Fruit fly (Drosophila melanogaster): ENCODE results near the gene cact.

The cact gene

dm6 chr2L:16321209-16321608 lies 4.8 kb downstream of the cact start:
- TF ChIP-seq shn (GFP tag; optimal IDR thresholded peaks at IDR 0.05) (no peak), Doc2 (GFP tag; IDR thresholded peaks at IDR 0.05) (no peak), CG8388 (GFP tag; optimal IDR thresholded peaks at IDR 0.05) (no peak), Mad (GFP tag; optimal IDR thresholded peaks at IDR 0.05) (no peak), CG15696 (tag; optimal IDR thresholded peaks at IDR 0.05) (no peak), CG7987 (GFP tag; optimal IDR thresholded peaks at IDR 0.05) (no peak), dmrt11E (tag; optimal IDR thresholded peaks at IDR 0.05) (no peak), dpn (GFP tag; optimal IDR thresholded peaks at IDR 0.05) (no peak), CG3838 (GFP tag; optimal IDR thresholded peaks at IDR 0.05) (peak; percentile 5), pros (GFP tag; optimal IDR thresholded peaks at IDR 0.05) (peak; percentile 28), abd-A (tag; optimal IDR thresholded peaks at IDR 0.05) (peak; percentile 58), sug (tag; optimal IDR thresholded peaks at IDR 0.05) (no peak), ab (GFP tag; optimal IDR thresholded peaks at IDR 0.05) (no peak), Usf (GFP tag; optimal IDR thresholded peaks at IDR 0.05) (no peak), CG31224 (GFP tag; IDR thresholded peaks at IDR 0.05) (no peak), h (optimal IDR thresholded peaks at IDR 0.05) (no peak), nau (GFP tag; optimal IDR thresholded peaks at IDR 0.05) (peak; percentile 6), Opbp (GFP tag; IDR thresholded peaks at IDR 0.05; ENCODE audit: partially characterized antibody) (0 out of 3 replicates have a peak, but pooled peaks have one; percentile 7), Rfx (GFP tag; IDR thresholded peaks at IDR 0.05) (0 out of 2 replicates have a peak, but pooled peaks have one; percentile 15), CG4424 (GFP tag; optimal IDR thresholded peaks at IDR 0.05) (no peak), Bdp1 (GFP tag; optimal IDR thresholded peaks at IDR 0.05) (no peak), Eip74EF (GFP tag; optimal IDR thresholded peaks at IDR 0.05) (peak in 1 of 2 experiments; percentile 3), CG13296 (GFP tag; optimal IDR thresholded peaks at IDR 0.05) (no peak), CG2199 (GFP tag; IDR thresholded peaks at IDR 0.05) (peak; percentile 75; the same call in 2 of the 3 replicates), CG3163 (GFP tag; optimal IDR thresholded peaks at IDR 0.05) (no peak), CG3407 (GFP tag; optimal IDR thresholded peaks at IDR 0.05) (no peak), CG15073 (GFP tag; optimal IDR thresholded peaks at IDR 0.05) (no peak), bab2 (GFP tag; optimal IDR thresholded peaks at IDR 0.05) (no peak), chinmo (GFP tag; IDR thresholded peaks at IDR 0.05; ENCODE audit: partially characterized antibody) (peak; percentile 88; the same call in 3 of the 4 replicates), BEAF-32 (GFP tag; optimal IDR thresholded peaks at IDR 0.05) (no peak), bcd (GFP tag; optimal IDR thresholded peaks at IDR 0.05) (no peak), fd102C (GFP tag; optimal IDR thresholded peaks at IDR 0.05) (no peak), C15 (GFP tag; IDR thresholded peaks at IDR 0.05) (no peak), Med (GFP tag) (peak; percentile 69), Six4 (GFP tag; optimal IDR thresholded peaks at IDR 0.05) (no peak), Bteb2 (GFP tag; optimal IDR thresholded peaks at IDR 0.05) (no peak), CG4282 (GFP tag; optimal IDR thresholded peaks at IDR 0.05) (no peak), CG13894 (tag; optimal IDR thresholded peaks at IDR 0.05) (peak; percentile 51), CG12769 (tag; optimal IDR thresholded peaks at IDR 0.05) (peak; percentile 61), cwo (GFP tag; optimal IDR thresholded peaks at IDR 0.05) (no peak), B-H1 (GFP tag; IDR thresholded peaks at IDR 0.05) (no peak), twi (tag; optimal IDR thresholded peaks at IDR 0.05) (peak; percentile 23), yki (optimal IDR thresholded peaks at IDR 0.05) (no peak), CG10565 (GFP tag; optimal IDR thresholded peaks at IDR 0.05) (no peak), ci (GFP tag; IDR thresholded peaks at IDR 0.05) (no peak), otp (GFP tag; IDR thresholded peaks at IDR 0.05) (no peak), kni (GFP tag; optimal IDR thresholded peaks at IDR 0.05) (peak; percentile 13), sob (GFP tag; IDR thresholded peaks at IDR 0.05) (no peak), sd (tag; optimal IDR thresholded peaks at IDR 0.05) (peak; percentile 85), CG10543 (GFP tag; optimal IDR thresholded peaks at IDR 0.05) (peak; percentile 55), hkb (optimal IDR thresholded peaks at IDR 0.05) (no peak), hkb (GFP tag; IDR thresholded peaks at IDR 0.05) (no peak)

All from whole organism, embryonic.